Worm (Caenorhabditis elegans) whole organism, late embryonic: Measurements from ENCODE around the gene R09F10.8.

Source experiments
- ceh-18 ChIP-seq: sonication (generic microtip); optimal IDR thresholded peaks from 2 replicates; lab custom pipeline; 2016; ENCODE audit warnings: missing genetic modification characterization, missing compliant biosample characterization
- ceh-31 ChIP-seq: sonication (generic microtip); optimal IDR thresholded peaks from 2 replicates; lab custom pipeline; 2016; ENCODE audit warnings: missing genetic modification characterization, missing compliant biosample characterization
- ceh-34 ChIP-seq: sonication (generic microtip); optimal IDR thresholded peaks from 2 replicates; lab custom pipeline; 2016; ENCODE audit warnings: mild to moderate bottlenecking, missing genetic modification characterization, missing compliant biosample characterization
- nfya-1 ChIP-seq: sonication (generic microtip); optimal IDR thresholded peaks from 2 replicates; lab custom pipeline; 2017; ENCODE audit warnings: missing genetic modification characterization, mild to moderate bottlenecking, missing compliant biosample characterization, antibody characterized with exemption, moderate library complexity
- ref-2 ChIP-seq: sonication (generic microtip); optimal IDR thresholded peaks from 2 replicates; lab custom pipeline; 2016; ENCODE audit warnings: missing genetic modification characterization, missing compliant biosample characterization
- tbx-2 ChIP-seq: sonication (generic microtip); optimal IDR thresholded peaks from 2 replicates; lab custom pipeline; 2016; ENCODE audit warnings: missing genetic modification characterization, missing compliant biosample characterization
- tbx-7 ChIP-seq: sonication (generic microtip); optimal IDR thresholded peaks from 2 replicates; lab custom pipeline; 2016; ENCODE audit warnings: missing genotype, missing genetic modification characterization, missing compliant biosample characterization
- unc-42 ChIP-seq: sonication (generic microtip); optimal IDR thresholded peaks from 2 replicates; lab custom pipeline; 2016; ENCODE audit warnings: missing genotype, missing genetic modification characterization, missing compliant biosample characterization

The R09F10.8 gene

DNA sequence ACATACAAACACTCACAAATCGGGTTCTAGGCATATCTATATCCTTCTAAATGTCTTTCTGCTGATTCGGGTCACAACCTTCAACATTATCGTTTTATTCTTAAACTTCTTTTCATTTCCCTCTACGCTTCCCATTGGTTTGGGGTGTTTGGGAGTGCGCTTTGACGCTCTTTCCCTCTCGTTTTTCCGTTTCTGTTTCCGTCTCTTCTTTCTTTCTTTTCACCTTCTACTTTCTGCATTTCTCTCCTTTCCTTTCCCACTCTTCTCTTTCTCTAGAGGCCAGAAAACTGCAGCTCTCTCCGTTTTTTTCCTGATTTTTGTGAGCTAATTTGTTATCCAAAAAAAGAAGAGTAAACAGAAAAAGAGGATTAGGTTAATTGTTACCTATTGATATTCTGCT lies 49.9 kb downstream of the R09F10.8 start:
- TF ChIP-seq tbx-2 (peak; percentile 55), ceh-34 (tag; lab: Kevin White, UChicago) (no peak), unc-42 (tag; lab: Kevin White, UChicago) (peak; percentile 32), tbx-7 (tag; lab: Kevin White, UChicago) (no peak), nfya-1 (tag; lab: Kevin White, UChicago) (peak; percentile 26), ceh-18 (peak; percentile 52), ceh-31 (tag; lab: Kevin White, UChicago) (peak; percentile 18), ref-2 (tag; lab: Kevin White, UChicago) (peak; percentile 17)
